Fruit fly (Drosophila melanogaster) whole organism, embryonic: ENCODE data around the gene Rab7.

Experiments
- Asciz ChIP-seq: fragments of 200-800 bp; sonication (Bioruptor generic); optimal IDR thresholded peaks from 2 replicates; lab custom pipeline; 2017; ENCODE audit warnings: missing biosample characterization, mild to moderate bottlenecking, missing genetic modification characterization, missing genetic modification reagents
- Bteb2 ChIP-seq: fragments of 200-800 bp; sonication (Bioruptor generic); optimal IDR thresholded peaks from 2 replicates; lab custom pipeline; 2016; ENCODE audit warnings: missing biosample characterization, missing genetic modification characterization
- CG10209 ChIP-seq: fragments of 200-800 bp; sonication (Bioruptor generic); optimal IDR thresholded peaks from 3 replicates; lab custom pipeline; 2017; ENCODE audit warnings: missing biosample characterization, mild to moderate bottlenecking, missing genetic modification characterization, missing genetic modification reagents
- CG10565 ChIP-seq: fragments of 200-800 bp; sonication (Bioruptor generic); optimal IDR thresholded peaks from 3 replicates; lab custom pipeline; 2016; ENCODE audit warnings: missing biosample characterization, mild to moderate bottlenecking, missing genetic modification characterization
- CG12155 ChIP-seq: fragments of 200-800 bp; sonication (Bioruptor generic); optimal IDR thresholded peaks from 3 replicates; lab custom pipeline; 2016; ENCODE audit warnings: missing biosample characterization, missing genetic modification characterization
- CG1233 ChIP-seq: fragments of 200-800 bp; sonication (Bioruptor generic); optimal IDR thresholded peaks from 4 replicates; lab custom pipeline; 2018; ENCODE audit warnings: missing biosample characterization, mild to moderate bottlenecking, missing genetic modification characterization
- CG12942 ChIP-seq: fragments of 200-800 bp; sonication (Bioruptor generic); optimal IDR thresholded peaks from 3 replicates; lab custom pipeline; 2016; ENCODE audit warnings: missing biosample characterization, missing genetic modification characterization
- CG14710 ChIP-seq: fragments of 200-800 bp; sonication (Bioruptor generic); optimal IDR thresholded peaks from 3 replicates; lab custom pipeline; 2019; ENCODE audit warnings: missing biosample characterization, mild to moderate bottlenecking, missing genetic modification characterization, moderate library complexity
- CG15514 ChIP-seq: fragments of 200-800 bp; sonication (Bioruptor generic); optimal IDR thresholded peaks from 3 replicates; lab custom pipeline; 2017; ENCODE audit warnings: missing biosample characterization, missing genetic modification characterization, mild to moderate bottlenecking, moderate library complexity, missing genetic modification reagents
- CG16815 ChIP-seq: fragments of 200-800 bp; sonication (Bioruptor generic); optimal IDR thresholded peaks from 3 replicates; lab custom pipeline; 2017; ENCODE audit warnings: missing biosample characterization, mild to moderate bottlenecking, missing genetic modification characterization
- CG17612 ChIP-seq: fragments of 200-800 bp; sonication (Bioruptor generic); IDR thresholded peaks from 2 replicates; pipeline ENCODE4 v1.3.6; 2022; ENCODE audit warnings: missing biosample characterization, missing genetic modification characterization
- CG18764 ChIP-seq: fragments of 200-800 bp; sonication (Bioruptor generic); optimal IDR thresholded peaks from 3 replicates; lab custom pipeline; 2016; ENCODE audit warnings: missing biosample characterization, missing genetic modification characterization
- CG2116 ChIP-seq: fragments of 200-800 bp; sonication (Bioruptor generic); optimal IDR thresholded peaks from 3 replicates; lab custom pipeline; 2018; ENCODE audit warnings: missing biosample characterization, mild to moderate bottlenecking, missing genetic modification characterization
- CG30431 ChIP-seq: fragments of 200-800 bp; sonication (Bioruptor generic); optimal IDR thresholded peaks from 2 replicates; lab custom pipeline; 2017; ENCODE audit warnings: missing biosample characterization, missing genetic modification characterization
- CG33213 ChIP-seq: fragments of 200-800 bp; sonication (Bioruptor generic); optimal IDR thresholded peaks from 3 replicates; lab custom pipeline; 2016; ENCODE audit warnings: missing biosample characterization, missing genetic modification characterization
- CG4617 ChIP-seq: fragments of 200-800 bp; sonication (Bioruptor generic); optimal IDR thresholded peaks from 3 replicates; lab custom pipeline; 2016; ENCODE audit warnings: missing biosample characterization, missing genetic modification characterization, borderline replicate concordance
- CG6175 ChIP-seq: fragments of 200-800 bp; sonication (Bioruptor generic); IDR thresholded peaks from 3 replicates; pipeline ENCODE4 v1.3.6; 2022; ENCODE audit warnings: missing biosample characterization, missing genetic modification characterization
- CG7786 ChIP-seq: fragments of 200-800 bp; sonication (Bioruptor generic); optimal IDR thresholded peaks from 2 replicates; lab custom pipeline; 2016; ENCODE audit warnings: missing biosample characterization, missing genetic modification characterization
- D19A ChIP-seq: fragments of 200-800 bp; optimal IDR thresholded peaks from 3 replicates; lab custom pipeline; 2019; ENCODE audit warnings: missing biosample characterization, mild to moderate bottlenecking, missing genetic modification characterization, moderate library complexity
- Deaf1 ChIP-seq: fragments of 200-800 bp; optimal IDR thresholded peaks from 3 replicates; lab custom pipeline; 2019; ENCODE audit warnings: missing biosample characterization, mild to moderate bottlenecking, missing genetic modification characterization, moderate library complexity
- Elba2 ChIP-seq: fragments of 200-800 bp; sonication (Bioruptor generic); optimal IDR thresholded peaks from 3 replicates; lab custom pipeline; 2016; ENCODE audit warnings: missing biosample characterization, missing genetic modification characterization
- HLH4C ChIP-seq: fragments of 200-800 bp; sonication (Bioruptor generic); IDR thresholded peaks from 3 replicates; pipeline ENCODE4 v1.3.6; 2022; ENCODE audit warnings: missing biosample characterization, missing genetic modification characterization; ENCODE audit not compliant: partially characterized antibody
- Kr ChIP-seq: fragments of 200-800 bp; sonication (Bioruptor generic); optimal IDR thresholded peaks from 2 replicates; lab custom pipeline; 2017; ENCODE audit warnings: missing biosample characterization, mild to moderate bottlenecking, missing genetic modification characterization
- NK7.1 ChIP-seq: fragments of 200-800 bp; sonication (Bioruptor generic); optimal IDR thresholded peaks from 3 replicates; lab custom pipeline; 2016; ENCODE audit warnings: missing biosample characterization, missing genetic modification characterization
- Nf-YA ChIP-seq: fragments of 200-800 bp; sonication (Bioruptor generic); IDR thresholded peaks from 2 replicates; pipeline ENCODE4 v1.3.6; 2022; ENCODE audit warnings: missing biosample characterization, missing genetic modification characterization
- Nf-YB ChIP-seq: fragments of 200-800 bp; sonication (Bioruptor generic); optimal IDR thresholded peaks from 3 replicates; lab custom pipeline; 2019; ENCODE audit warnings: missing biosample characterization, mild to moderate bottlenecking, missing genetic modification characterization, moderate library complexity
- PHDP ChIP-seq: fragments of 200-800 bp; sonication (Bioruptor generic); optimal IDR thresholded peaks from 3 replicates; lab custom pipeline; 2018; ENCODE audit warnings: missing biosample characterization, mild to moderate bottlenecking, missing genetic modification characterization, moderate library complexity
- Spps ChIP-seq: fragments of 200-800 bp; sonication (Bioruptor generic); optimal IDR thresholded peaks from 2 replicates; lab custom pipeline; 2018; ENCODE audit warnings: missing biosample characterization, mild to moderate bottlenecking, missing genetic modification characterization
- aop ChIP-seq: fragments of 200-800 bp; sonication (Bioruptor generic); IDR thresholded peaks from 2 replicates; pipeline ENCODE4 v1.3.6; 2022; ENCODE audit warnings: missing biosample characterization, missing genetic modification characterization
- ap ChIP-seq: fragments of 200-800 bp; sonication (Bioruptor generic); IDR thresholded peaks from 2 replicates; pipeline ENCODE4 v1.3.6; 2022; ENCODE audit warnings: missing biosample characterization, missing genetic modification characterization
- bab2 ChIP-seq: fragments of 200-800 bp; sonication (Bioruptor generic); optimal IDR thresholded peaks from 2 replicates; lab custom pipeline; 2016; ENCODE audit warnings: missing biosample characterization, missing genetic modification characterization
- bsh ChIP-seq, 2 experiments: fragments of 200-800 bp; sonication (Bioruptor generic); optimal IDR thresholded peaks; 2 replicates each; lab custom pipeline; 2017 to 2018; ENCODE audit warnings: mild to moderate bottlenecking in 2 of 2, missing biosample characterization in 2 of 2, missing genetic modification characterization in 2 of 2, moderate library complexity in 1 of 2
- cato ChIP-seq: fragments of 200-800 bp; sonication (Bioruptor generic); optimal IDR thresholded peaks from 2 replicates; lab custom pipeline; 2016; ENCODE audit warnings: missing biosample characterization, missing genetic modification characterization, borderline replicate concordance
- chinmo ChIP-seq: fragments of 200-800 bp; sonication (Bioruptor generic); IDR thresholded peaks from 4 replicates; pipeline ENCODE4 v1.3.6; 2022; ENCODE audit warnings: missing biosample characterization, missing genetic modification characterization; ENCODE audit not compliant: partially characterized antibody
- dmrt11E ChIP-seq: fragments of 200-800 bp; sonication (Bioruptor generic); optimal IDR thresholded peaks from 3 replicates; lab custom pipeline; 2018; ENCODE audit warnings: missing biosample characterization, mild to moderate bottlenecking, missing genetic modification characterization, moderate library complexity
- gfzf ChIP-seq: fragments of 200-800 bp; sonication (Bioruptor generic); optimal IDR thresholded peaks from 2 replicates; lab custom pipeline; 2016; ENCODE audit warnings: missing biosample characterization, mild to moderate bottlenecking, missing genetic modification characterization, moderate library complexity
- ham ChIP-seq: fragments of 200-800 bp; sonication (Bioruptor generic); IDR thresholded peaks from 2 replicates; pipeline ENCODE4 v1.3.6; 2022; ENCODE audit warnings: missing biosample characterization, missing genetic modification characterization
- inv ChIP-seq: fragments of 200-800 bp; sonication (Bioruptor generic); IDR thresholded peaks from 2 replicates; pipeline ENCODE4 v1.3.6; 2022; ENCODE audit warnings: missing biosample characterization, missing genetic modification characterization; ENCODE audit not compliant: partially characterized antibody
- mam ChIP-seq: fragments of 200-800 bp; sonication (Bioruptor generic); optimal IDR thresholded peaks from 3 replicates; lab custom pipeline; 2016; ENCODE audit warnings: missing biosample characterization, missing genetic modification characterization
- org-1 ChIP-seq: fragments of 200-800 bp; sonication (Bioruptor generic); optimal IDR thresholded peaks from 2 replicates; lab custom pipeline; 2017; ENCODE audit warnings: missing biosample characterization, missing genetic modification characterization
- pfk ChIP-seq: fragments of 200-800 bp; sonication (Bioruptor generic); optimal IDR thresholded peaks from 2 replicates; lab custom pipeline; 2018; ENCODE audit warnings: missing biosample characterization, mild to moderate bottlenecking, missing genetic modification characterization, moderate library complexity
- run ChIP-seq: fragments of 200-800 bp; sonication (Bioruptor generic); optimal IDR thresholded peaks from 3 replicates; lab custom pipeline; 2018; ENCODE audit warnings: missing biosample characterization, mild to moderate bottlenecking, missing genetic modification characterization
- salm ChIP-seq: fragments of 200-800 bp; sonication (Bioruptor generic); optimal IDR thresholded peaks from 2 replicates; lab custom pipeline; 2018; ENCODE audit warnings: missing biosample characterization, mild to moderate bottlenecking, missing genetic modification characterization
- sd ChIP-seq: fragments of 200-800 bp; sonication (Bioruptor generic); optimal IDR thresholded peaks from 3 replicates; lab custom pipeline; 2018; ENCODE audit warnings: missing biosample characterization, mild to moderate bottlenecking, missing genetic modification characterization, moderate library complexity
- sisA ChIP-seq: fragments of 200-800 bp; sonication (Bioruptor generic); IDR thresholded peaks from 2 replicates; pipeline ENCODE4 v1.3.6; 2022; ENCODE audit warnings: missing biosample characterization, missing genetic modification characterization
- stc ChIP-seq: fragments of 200-800 bp; sonication (Bioruptor generic); IDR thresholded peaks from 2 replicates; pipeline ENCODE4 v1.3.6; 2022; ENCODE audit warnings: missing biosample characterization, missing genetic modification characterization
- stwl ChIP-seq: fragments of 200-800 bp; sonication (Bioruptor generic); optimal IDR thresholded peaks from 3 replicates; lab custom pipeline; 2018; ENCODE audit warnings: missing biosample characterization, mild to moderate bottlenecking, missing genetic modification characterization, moderate library complexity
- vvl ChIP-seq: fragments of 200-800 bp; sonication (Bioruptor generic); IDR thresholded peaks from 2 replicates; pipeline ENCODE4 v1.3.6; 2022; ENCODE audit warnings: missing biosample characterization, missing genetic modification characterization

Gene Rab7

DNA sequence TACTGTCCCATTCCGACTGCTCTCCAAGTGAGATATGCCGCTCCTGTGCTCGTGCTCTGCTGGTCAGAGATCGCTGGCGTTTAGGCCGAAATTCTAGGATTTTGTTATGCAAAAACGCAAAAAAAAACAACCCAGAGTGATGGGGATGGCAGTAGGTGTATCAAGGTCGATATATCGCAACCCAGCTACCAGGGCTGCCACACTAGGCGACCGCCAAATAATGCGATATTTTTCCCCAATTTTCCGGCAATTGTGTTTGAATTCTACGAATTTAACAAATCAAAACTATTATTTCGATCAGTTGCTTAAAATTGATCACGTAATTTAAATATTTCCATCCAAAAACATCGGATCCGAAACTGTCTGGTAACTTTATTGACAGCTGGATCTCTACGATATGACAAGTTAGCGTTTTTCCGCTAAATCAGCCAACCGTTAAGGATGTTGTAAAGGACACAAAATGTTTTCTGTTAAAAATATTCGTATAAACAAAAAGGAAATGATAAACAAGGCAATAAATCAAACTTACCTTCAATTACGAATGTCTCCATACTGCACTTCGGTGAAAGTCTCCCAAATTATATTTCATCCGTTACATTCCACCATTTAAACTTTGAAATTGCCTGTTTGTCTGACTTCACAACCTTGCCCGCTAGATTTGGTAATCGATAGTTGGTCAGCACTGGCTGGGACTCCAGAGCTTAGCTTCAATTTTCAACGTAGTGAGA, 44.9 kb downstream of the Rab7 start, which contains the start of gene spas (continued):
- peak; percentile 5 for TF ChIP-seq CG33213 (GFP tag; lab: Kevin White, UChicago)
- no peak for TF ChIP-seq D19A (tag; lab: Kevin White, UChicago)
- TF ChIP-seq CG12155 (GFP tag; lab: Kevin White, UChicago), result peak; percentile 75
- TF ChIP-seq Spps (tag; lab: Kevin White, UChicago), result peak; percentile 7
- peak; percentile 75 for TF ChIP-seq bab2
- TF ChIP-seq PHDP (tag; lab: Kevin White, UChicago), result peak; percentile 46
- TF ChIP-seq aop (GFP tag; lab: Robert Waterston, UW), result no peak
- no peak for TF ChIP-seq CG17612 (GFP tag; lab: Robert Waterston, UW)
- peak; percentile 63 for TF ChIP-seq CG2116 (GFP tag; lab: Kevin White, UChicago)
- TF ChIP-seq ap (GFP tag; lab: Robert Waterston, UW), result peak; percentile 69; the same call in 1 of the 2 replicates
- no peak for TF ChIP-seq Deaf1 (tag; lab: Kevin White, UChicago)
- peak; percentile 23; the same call in 1 of the 3 replicates for TF ChIP-seq CG6175 (GFP tag; lab: Robert Waterston, UW)
- TF ChIP-seq Bteb2 (GFP tag; lab: Kevin White, UChicago), result peak; percentile 20
- TF ChIP-seq ham (GFP tag; lab: Robert Waterston, UW), result no peak
- TF ChIP-seq pfk (GFP tag; lab: Kevin White, UChicago), result no peak
- TF ChIP-seq run (tag; lab: Kevin White, UChicago), result no peak
- peak; percentile 87 for TF ChIP-seq HLH4C (GFP tag; lab: Robert Waterston, UW)
- TF ChIP-seq Nf-YB (GFP tag; lab: Kevin White, UChicago), result peak; percentile 31
- peak; percentile 87 for TF ChIP-seq sisA (GFP tag; lab: Robert Waterston, UW)
- peak; percentile 81 for TF ChIP-seq CG4617
- peak; percentile 78 for TF ChIP-seq CG7786 (GFP tag; lab: Kevin White, UChicago)
- TF ChIP-seq Kr (GFP tag; lab: Kevin White, UChicago), result no peak
- peak in 1 of 2 experiments; percentile 66 for TF ChIP-seq bsh (GFP tag; optimal IDR thresholded peaks at IDR 0.05; lab: Kevin White, UChicago)
- peak; percentile 73 for TF ChIP-seq mam
- TF ChIP-seq inv (GFP tag; lab: Robert Waterston, UW), result peak; percentile 95
- TF ChIP-seq CG10209, result peak; percentile 55
- peak; percentile 61 for TF ChIP-seq CG30431 (GFP tag; lab: Kevin White, UChicago)
- peak; percentile 2 for TF ChIP-seq org-1
- TF ChIP-seq cato (GFP tag; lab: Kevin White, UChicago), result no peak
- TF ChIP-seq CG18764 (GFP tag; lab: Kevin White, UChicago), result peak; percentile 64
- no peak for TF ChIP-seq Nf-YA (GFP tag; lab: Robert Waterston, UW)
- TF ChIP-seq CG15514 (GFP tag; lab: Kevin White, UChicago), result peak; percentile 49
- TF ChIP-seq NK7.1 (GFP tag; lab: Kevin White, UChicago), result peak; percentile 62
- TF ChIP-seq gfzf (GFP tag; lab: Kevin White, UChicago), result peak; percentile 27
- peak; percentile 48 for TF ChIP-seq CG1233 (GFP tag; lab: Kevin White, UChicago)
- TF ChIP-seq CG16815 (GFP tag; lab: Kevin White, UChicago), result peak; percentile 81
- TF ChIP-seq vvl (GFP tag; lab: Robert Waterston, UW), result peak; percentile 81
- TF ChIP-seq stwl (tag; lab: Kevin White, UChicago), result peak; percentile 38
- TF ChIP-seq Asciz (GFP tag; lab: Kevin White, UChicago), result no peak
- TF ChIP-seq stc (GFP tag; lab: Robert Waterston, UW), result peak; percentile 47; the same call in 1 of the 2 replicates
- no peak for TF ChIP-seq CG10565
- no peak for TF ChIP-seq sd
- TF ChIP-seq CG14710, result peak; percentile 84
- TF ChIP-seq Elba2 (GFP tag; lab: Kevin White, UChicago), result no peak
- peak; percentile 78 for TF ChIP-seq dmrt11E (tag; lab: Kevin White, UChicago)
- no peak for TF ChIP-seq salm (tag; lab: Kevin White, UChicago)
- 0 out of 4 replicates have a peak, but pooled peaks have one; percentile 68 for TF ChIP-seq chinmo (GFP tag; lab: Robert Waterston, UW)
- peak; percentile 69 for TF ChIP-seq CG12942 (GFP tag; lab: Kevin White, UChicago)
